Worm (Caenorhabditis elegans): ENCODE data around the gene D2062.13.
A peak's percentile ranks its signal among the peaks of the same experiment; 100 is the strongest.
"Not testable (repeated sequence)": the region's sequence is repeated elsewhere in the genome, so short reads cannot be mapped to it uniquely, and the experiment has no call there.

The D2062.13 gene

DNA sequence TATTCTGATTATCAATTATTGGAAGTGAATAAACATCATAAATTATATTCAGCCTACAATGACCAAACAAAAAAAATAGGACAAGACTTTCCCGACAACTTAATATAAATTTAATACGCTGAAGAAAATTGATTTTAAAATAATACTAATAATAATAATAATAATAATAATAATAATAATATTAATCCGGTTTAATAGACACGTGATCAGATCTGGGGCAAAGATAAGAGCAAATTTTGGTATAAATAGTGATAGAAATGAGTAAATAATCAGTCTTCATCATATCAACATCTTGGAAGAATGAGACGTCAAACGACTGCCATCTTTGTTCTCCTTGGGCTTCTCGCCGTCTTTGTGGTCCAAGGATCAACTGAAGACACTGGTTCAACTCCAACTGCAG lies 6.8 kb downstream of the D2062.13 start, which contains the start of gene msrp-6:
msrp-6 (plus strand) TSS at position 301 of the 400 bp plus-strand sequence.
- not testable (repeated sequence) for TF ChIP-seq snpc-4, fos-1, elt-3 (tag; optimal IDR thresholded peaks at IDR 0.05)

DNA sequence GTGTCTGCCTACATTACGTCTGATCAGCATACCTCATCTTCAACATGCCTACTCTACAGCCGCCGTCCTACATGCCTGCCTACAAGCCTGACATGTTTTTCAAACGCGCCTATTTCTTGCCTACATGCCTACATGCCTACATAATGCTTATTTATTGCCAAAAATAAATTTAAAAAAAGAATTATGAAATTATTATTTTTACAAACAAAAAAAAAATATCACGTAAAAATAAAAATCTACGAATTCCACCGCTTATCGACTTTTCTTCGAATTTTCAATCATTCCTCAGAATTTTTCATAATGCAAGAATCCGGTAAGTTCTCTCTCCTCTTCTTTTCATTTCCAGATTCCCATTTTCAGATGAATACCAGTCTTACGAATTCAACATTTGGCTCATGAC lies 10.1 kb downstream of the D2062.13 start, which contains the start of gene D2062.5:
D2062.5 (plus strand) TSS at position 301 of the 400 bp plus-strand sequence.
- no peak for TF ChIP-seq nhr-25 (tag; optimal IDR thresholded peaks at IDR 0.05)
- no peak for TF ChIP-seq elt-3 (tag; optimal IDR thresholded peaks at IDR 0.05)
- no peak for TF ChIP-seq aly-2 (tag; optimal IDR thresholded peaks at IDR 0.05)
- no peak for TF ChIP-seq nhr-76 (tag; optimal IDR thresholded peaks at IDR 0.05)
- no peak for TF ChIP-seq fkh-10 (GFP tag; optimal IDR thresholded peaks at IDR 0.05)
- TF ChIP-seq zag-1 (tag; optimal IDR thresholded peaks at IDR 0.05): no peak
- no peak for TF ChIP-seq tbx-2 (tag; optimal IDR thresholded peaks at IDR 0.05)
- TF ChIP-seq eor-1 (tag; optimal IDR thresholded peaks at IDR 0.05): no peak
- TF ChIP-seq elt-1 (tag; optimal IDR thresholded peaks at IDR 0.05): no peak
- no peak for TF ChIP-seq elt-2 (tag; optimal IDR thresholded peaks at IDR 0.05)
- no peak for TF ChIP-seq nhr-12 (tag; optimal IDR thresholded peaks at IDR 0.05)
- TF ChIP-seq hmg-11 (tag; optimal IDR thresholded peaks at IDR 0.05): no peak
- TF ChIP-seq nhr-11 (tag; optimal IDR thresholded peaks at IDR 0.05): no peak
- no peak for TF ChIP-seq lin-39 (tag; optimal IDR thresholded peaks at IDR 0.05)
- no peak for TF ChIP-seq sea-2 (GFP tag; optimal IDR thresholded peaks at IDR 0.05)
- TF ChIP-seq jun-1 (tag; optimal IDR thresholded peaks at IDR 0.05): no peak
- no peak for TF ChIP-seq snpc-4 (tag; optimal IDR thresholded peaks at IDR 0.05)
- no peak for TF ChIP-seq ztf-11 (tag; optimal IDR thresholded peaks at IDR 0.05)
- TF ChIP-seq daf-12 (tag; optimal IDR thresholded peaks at IDR 0.05): no peak
- no peak for TF ChIP-seq nhr-43 (tag; optimal IDR thresholded peaks at IDR 0.05; ENCODE audit: poor library complexity, severe bottlenecking)

DNA sequence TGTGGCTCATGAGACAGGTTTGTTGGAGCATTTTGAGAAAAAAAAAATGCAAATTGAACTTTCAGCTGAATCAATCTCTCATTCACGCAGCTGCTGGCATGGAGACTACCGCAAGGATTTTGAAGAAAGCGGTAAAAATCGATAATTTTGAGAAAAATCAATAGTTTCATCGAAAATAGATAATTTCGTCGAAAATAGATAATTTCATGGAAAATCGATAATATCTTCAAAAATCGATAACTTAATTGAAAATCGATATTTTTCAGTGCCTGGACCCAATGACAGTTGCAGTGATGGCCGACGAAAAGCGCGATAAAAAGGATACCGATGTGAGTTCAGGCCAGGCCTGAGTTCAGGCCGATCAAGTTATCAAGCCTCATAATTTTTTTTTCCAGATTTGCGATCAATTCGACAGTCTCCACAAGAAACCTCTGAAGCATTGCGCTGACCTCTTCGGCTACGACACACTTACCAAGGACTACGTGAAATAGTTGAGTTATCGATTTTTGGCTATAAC lies 10.6 kb downstream of the D2062.13 start, which contains the start of gene D2062.4:
D2062.4 (plus strand) TSS at position 467 of the 517 bp plus-strand sequence.
- TF ChIP-seq ceh-28 (tag; optimal IDR thresholded peaks at IDR 0.05): peak; percentile 54

DNA sequence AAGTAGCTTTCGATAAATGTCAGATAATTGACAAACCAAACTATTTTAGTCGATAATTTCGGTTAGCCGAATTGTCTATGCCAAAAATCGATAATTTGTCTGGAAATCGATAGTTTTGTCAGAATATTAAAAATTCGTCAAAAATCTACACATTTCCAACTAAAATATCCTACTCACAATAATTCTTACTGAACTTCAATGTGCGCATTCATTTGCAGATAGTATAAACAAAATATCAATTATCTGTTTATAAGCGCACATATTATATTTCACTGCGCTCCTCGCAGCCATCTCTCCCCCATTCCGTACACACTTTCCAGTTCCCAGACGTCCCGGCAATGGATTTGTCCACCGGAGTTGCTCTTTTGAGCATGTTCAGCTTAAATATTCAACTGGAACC lies 12.4 kb downstream of the D2062.13 start, which contains the start of gene lgc-28:
lgc-28 (plus strand) TSS at position 301 of the 400 bp plus-strand sequence.
- no peak for TF ChIP-seq nhr-67 (tag; optimal IDR thresholded peaks at IDR 0.05)
- no peak for TF ChIP-seq sea-2 (GFP tag; optimal IDR thresholded peaks at IDR 0.05)
- no peak for TF ChIP-seq ZK546.5 (tag; optimal IDR thresholded peaks at IDR 0.05)
- TF ChIP-seq fos-1 (tag; optimal IDR thresholded peaks at IDR 0.05): no peak
- TF ChIP-seq nhr-23 (tag; optimal IDR thresholded peaks at IDR 0.05): no peak
- TF ChIP-seq ztf-4 (tag; optimal IDR thresholded peaks at IDR 0.05): no peak
- TF ChIP-seq fkh-2 (tag; optimal IDR thresholded peaks at IDR 0.05): no peak
- no peak for TF ChIP-seq ama-1 (optimal IDR thresholded peaks at IDR 0.05)
- no peak for TF ChIP-seq nfya-1 (tag; optimal IDR thresholded peaks at IDR 0.05; ENCODE audit: insufficient read depth)
- no peak for TF ChIP-seq nhr-77 (tag; optimal IDR thresholded peaks at IDR 0.05)
- no peak for TF ChIP-seq egl-5 (tag; optimal IDR thresholded peaks at IDR 0.05)
- TF ChIP-seq skn-1 (tag; optimal IDR thresholded peaks at IDR 0.05): no peak
- no peak for TF ChIP-seq nhr-25 (tag; optimal IDR thresholded peaks at IDR 0.05)
- TF ChIP-seq egl-27 (tag; optimal IDR thresholded peaks at IDR 0.05): no peak
- no peak for TF ChIP-seq elt-2 (tag; optimal IDR thresholded peaks at IDR 0.05)
- no peak for TF ChIP-seq R02D3.7 (tag; optimal IDR thresholded peaks at IDR 0.05)
- no peak for TF ChIP-seq elt-3 (tag; optimal IDR thresholded peaks at IDR 0.05)
- TF ChIP-seq unc-39 (tag; optimal IDR thresholded peaks at IDR 0.05): no peak
- TF ChIP-seq nhr-43 (tag; optimal IDR thresholded peaks at IDR 0.05; ENCODE audit: poor library complexity, severe bottlenecking): no peak
- TF ChIP-seq jun-1 (tag; optimal IDR thresholded peaks at IDR 0.05): no peak

Data from whole organism, L3 larva.